Fruit fly (Drosophila melanogaster): ENCODE results near the gene CG44869.

- TF ChIP-seq insv (optimal IDR thresholded peaks at IDR 0.05) (no peak), ttk (optimal IDR thresholded peaks at IDR 0.05) (no peak), Sin3A (optimal IDR thresholded peaks at IDR 0.05) (no peak)
These were observed 21.4 kb downstream of the CG44869 start for dm6 chr2L:15396796-15397195.
